Worm (Caenorhabditis elegans) whole organism, L4/young adult: ENCODE data around the gene C02F5.3.

Experiments
- W03F9.2 ChIP-seq: fragments of 150-350 bp; optimal IDR thresholded peaks from 2 replicates; lab custom pipeline; 2014; ENCODE audit warnings: missing biosample characterization, missing genetic modification characterization
- dao-5 ChIP-seq: sonication (generic microtip); optimal IDR thresholded peaks from 2 replicates; lab custom pipeline; 2016; ENCODE audit warnings: missing genotype, missing genetic modification characterization, moderate library complexity, missing compliant biosample characterization

DNA sequence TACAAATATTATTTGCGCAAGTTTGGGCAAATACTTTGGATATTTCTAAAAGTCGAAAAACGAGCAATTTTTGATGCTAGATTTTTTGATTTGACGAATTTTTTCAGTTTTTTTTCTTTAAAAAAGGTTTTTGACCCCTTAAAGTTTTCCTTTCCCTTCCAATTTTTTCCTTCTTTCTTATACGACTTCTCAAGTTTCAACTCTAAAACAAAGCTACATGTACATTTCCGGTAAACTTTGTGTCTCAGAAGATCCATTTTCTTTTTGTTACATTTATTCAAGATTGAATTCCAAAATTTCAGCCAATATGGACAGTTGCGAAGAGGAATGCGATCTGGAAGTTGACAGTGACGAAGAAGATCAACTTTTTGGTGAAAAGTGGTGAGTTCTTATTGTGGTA, 33.1 kb downstream of the C02F5.3 start, which contains the start of gene mig-10:
- TF ChIP-seq W03F9.2 (tag; lab: Kevin White, UChicago) (no peak), dao-5 (no peak)
